Fruit fly (Drosophila melanogaster) whole organism, adult: ENCODE data around the gene CG17681.

Experiments used
- CG11617 ChIP-seq: fragments of 200-800 bp; sonication (Bioruptor generic); optimal IDR thresholded peaks from 2 replicates; lab custom pipeline; 2017; ENCODE audit warnings: mild to moderate bottlenecking, missing biosample characterization, missing genetic modification reagents, missing genetic modification characterization
- CG12768 ChIP-seq: fragments of 200-800 bp; sonication (Bioruptor generic); optimal IDR thresholded peaks from 2 replicates; lab custom pipeline; 2017; ENCODE audit warnings: missing biosample characterization, missing genetic modification characterization, mild to moderate bottlenecking, moderate library complexity, missing genetic modification reagents
- CG14711 ChIP-seq: fragments of 200-800 bp; sonication (Bioruptor generic); optimal IDR thresholded peaks from 2 replicates; lab custom pipeline; 2018; ENCODE audit warnings: missing biosample characterization, mild to moderate bottlenecking, missing genetic modification characterization, moderate library complexity
- CG1620 ChIP-seq: fragments of 200-800 bp; sonication (Bioruptor generic); optimal IDR thresholded peaks from 2 replicates; lab custom pipeline; 2016; ENCODE audit warnings: missing biosample characterization, missing genetic modification characterization
- CG33017 ChIP-seq: fragments of 200-800 bp; sonication (Bioruptor generic); optimal IDR thresholded peaks from 2 replicates; lab custom pipeline; 2018; ENCODE audit warnings: missing biosample characterization, mild to moderate bottlenecking, missing genetic modification characterization, moderate library complexity
- CG5204 ChIP-seq: fragments of 200-800 bp; sonication (Bioruptor generic); optimal IDR thresholded peaks from 2 replicates; lab custom pipeline; 2016; ENCODE audit warnings: missing biosample characterization, missing genetic modification characterization
- CG7045 ChIP-seq: fragments of 200-800 bp; sonication (Bioruptor generic); optimal IDR thresholded peaks from 2 replicates; lab custom pipeline; 2017; ENCODE audit warnings: missing biosample characterization, mild to moderate bottlenecking, missing genetic modification characterization
- CG7101 ChIP-seq: fragments of 200-800 bp; sonication (Bioruptor generic); optimal IDR thresholded peaks from 2 replicates; lab custom pipeline; 2018; ENCODE audit warnings: missing biosample characterization, mild to moderate bottlenecking, missing genetic modification characterization, moderate library complexity
- Clk ChIP-seq: fragments of 200-800 bp; sonication (Bioruptor generic); optimal IDR thresholded peaks from 2 replicates; lab custom pipeline; 2017; ENCODE audit warnings: missing biosample characterization, missing genetic modification characterization
- Crg-1 ChIP-seq: fragments of 200-800 bp; sonication (Bioruptor generic); optimal IDR thresholded peaks from 2 replicates; lab custom pipeline; 2016; ENCODE audit warnings: missing biosample characterization, missing genetic modification characterization
- Hr96 ChIP-seq: fragments of 200-800 bp; sonication (Bioruptor generic); optimal IDR thresholded peaks from 2 replicates; lab custom pipeline; 2016; ENCODE audit warnings: missing biosample characterization, missing genetic modification characterization
- Mnt ChIP-seq: fragments of 200-800 bp; sonication (Bioruptor generic); optimal IDR thresholded peaks from 2 replicates; lab custom pipeline; 2016; ENCODE audit warnings: missing biosample characterization, mild to moderate bottlenecking, missing genetic modification characterization
- bab1 ChIP-seq: fragments of 200-800 bp; sonication (Bioruptor generic); optimal IDR thresholded peaks from 3 replicates; lab custom pipeline; 2019; ENCODE audit warnings: missing biosample characterization, mild to moderate bottlenecking, missing genetic modification characterization, moderate library complexity
- cic ChIP-seq: fragments of 200-800 bp; sonication (Bioruptor generic); optimal IDR thresholded peaks from 2 replicates; lab custom pipeline; 2017; ENCODE audit warnings: missing biosample characterization, mild to moderate bottlenecking, missing genetic modification characterization, moderate library complexity
- cnc ChIP-seq, 2 experiments: fragments of >200 bp; optimal IDR thresholded peaks; 2 replicates each; lab custom pipeline; 2017
- kay ChIP-seq: fragments of 200-800 bp; sonication (Bioruptor generic); peaks from one replicate; lab custom pipeline; 2016; ENCODE audit warnings: missing biosample characterization, missing genetic modification characterization, borderline replicate concordance
- ovo ChIP-seq: fragments of 200-800 bp; sonication (Bioruptor generic); optimal IDR thresholded peaks from 2 replicates; lab custom pipeline; 2016; ENCODE audit warnings: missing biosample characterization, missing genetic modification characterization
- pad ChIP-seq: fragments of 200-800 bp; sonication (Bioruptor generic); optimal IDR thresholded peaks from 3 replicates; lab custom pipeline; 2017; ENCODE audit warnings: missing biosample characterization, missing genetic modification characterization, mild to moderate bottlenecking, moderate library complexity, missing genetic modification reagents
- tj ChIP-seq: fragments of 200-800 bp; sonication (Bioruptor generic); optimal IDR thresholded peaks from 3 replicates; lab custom pipeline; 2017; ENCODE audit warnings: missing biosample characterization, mild to moderate bottlenecking, missing genetic modification characterization, moderate library complexity
- toe ChIP-seq: fragments of 200-800 bp; sonication (Bioruptor generic); optimal IDR thresholded peaks from 2 replicates; lab custom pipeline; 2016; ENCODE audit warnings: missing biosample characterization, missing genetic modification characterization

CG17681 gene

DNA sequence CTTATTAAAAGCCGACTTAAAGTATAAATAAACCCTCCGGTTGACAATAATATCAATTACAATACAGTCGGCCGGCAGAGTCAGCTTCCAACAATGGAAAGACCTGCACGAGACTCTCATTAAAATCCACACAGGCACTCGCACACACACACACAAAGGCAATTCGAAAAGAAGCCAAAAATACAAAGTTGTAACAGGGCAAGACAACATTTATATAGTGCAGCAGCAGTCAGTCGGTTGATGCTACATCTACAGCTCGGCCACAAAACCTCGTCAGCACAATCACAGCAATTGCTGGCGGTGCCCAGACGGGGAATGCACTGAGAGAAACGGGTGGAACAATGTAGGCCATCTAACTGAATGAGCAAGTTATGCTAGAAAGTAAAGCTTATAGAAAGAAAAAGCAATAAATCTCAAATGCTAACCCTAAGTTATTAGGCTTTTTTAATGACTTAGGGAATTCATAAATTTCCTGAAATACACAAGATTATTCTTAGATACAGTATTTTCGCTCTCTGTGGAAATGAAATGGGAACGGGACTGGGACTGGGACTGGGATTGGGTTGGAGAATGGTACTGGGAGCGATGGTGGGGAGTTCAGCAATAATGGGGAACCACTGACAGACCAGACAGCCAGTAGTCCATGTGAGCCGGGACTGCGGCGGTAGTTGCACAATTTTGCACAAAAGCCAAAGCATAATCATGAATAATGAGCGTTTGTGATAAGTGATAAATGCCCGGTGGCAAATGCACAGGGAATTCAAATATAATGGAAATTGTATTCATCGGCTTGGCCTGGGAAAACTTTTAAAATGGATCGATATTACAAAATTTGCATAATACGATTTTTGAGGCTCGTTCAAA is 31.3 kb upstream of the CG17681 start:
- TF ChIP-seq pad = peak; percentile 58
- TF ChIP-seq Clk (GFP tag; lab: Kevin White, UChicago) = no peak
- TF ChIP-seq CG7101 (tag; lab: Kevin White, UChicago) = peak; percentile 42
- TF ChIP-seq CG14711 (tag; lab: Kevin White, UChicago) = peak; percentile 37
- TF ChIP-seq toe (GFP tag; lab: Kevin White, UChicago) = peak; percentile 36
- TF ChIP-seq Hr96 (GFP tag; lab: Kevin White, UChicago) = peak; percentile 67
- TF ChIP-seq ovo (GFP tag; lab: Kevin White, UChicago) = no peak
- peak; percentile 39 for TF ChIP-seq CG5204 (GFP tag; lab: Kevin White, UChicago)
- TF ChIP-seq kay (GFP tag; lab: Kevin White, UChicago) = no peak
- no peak for TF ChIP-seq CG1620
- peak; percentile 24 for TF ChIP-seq bab1 (GFP tag; lab: Kevin White, UChicago)
- peak; percentile 54 for TF ChIP-seq CG11617
- peak; percentile 55 for TF ChIP-seq CG7045
- no peak for TF ChIP-seq Mnt (GFP tag; lab: Kevin White, UChicago)
- no peak for TF ChIP-seq cic
- TF ChIP-seq cnc (optimal IDR thresholded peaks at IDR 0.05; lab: Kevin White, UChicago) = no peak
- no peak for TF ChIP-seq CG33017 (tag; lab: Kevin White, UChicago)
- no peak for TF ChIP-seq Crg-1 (GFP tag; lab: Kevin White, UChicago)
- TF ChIP-seq tj (GFP tag; lab: Kevin White, UChicago) = peak; percentile 91
- TF ChIP-seq CG12768 (GFP tag; lab: Kevin White, UChicago) = peak; percentile 46

dm6 chr2L:18122231-18122551 is 30.7 kb upstream of the CG17681 start:
- TF ChIP-seq tj (GFP tag; lab: Kevin White, UChicago) (no peak), CG11617 (no peak), CG7101 (tag; lab: Kevin White, UChicago) (no peak), CG33017 (tag; lab: Kevin White, UChicago) (no peak), cnc (optimal IDR thresholded peaks at IDR 0.05; lab: Kevin White, UChicago) (no peak), bab1 (GFP tag; lab: Kevin White, UChicago) (no peak), CG5204 (GFP tag; lab: Kevin White, UChicago) (no peak), toe (GFP tag; lab: Kevin White, UChicago) (no peak), CG12768 (GFP tag; lab: Kevin White, UChicago) (no peak), Clk (GFP tag; lab: Kevin White, UChicago) (no peak), CG7045 (no peak), Crg-1 (GFP tag; lab: Kevin White, UChicago) (no peak), pad (no peak), kay (GFP tag; lab: Kevin White, UChicago) (no peak)

dm6 chr2L:18122920-18123319 is 30.0 kb upstream of the CG17681 start:
- TF ChIP-seq Hr96 (GFP tag; lab: Kevin White, UChicago) (no peak), kay (GFP tag; lab: Kevin White, UChicago) (peak; percentile 76)

DNA sequence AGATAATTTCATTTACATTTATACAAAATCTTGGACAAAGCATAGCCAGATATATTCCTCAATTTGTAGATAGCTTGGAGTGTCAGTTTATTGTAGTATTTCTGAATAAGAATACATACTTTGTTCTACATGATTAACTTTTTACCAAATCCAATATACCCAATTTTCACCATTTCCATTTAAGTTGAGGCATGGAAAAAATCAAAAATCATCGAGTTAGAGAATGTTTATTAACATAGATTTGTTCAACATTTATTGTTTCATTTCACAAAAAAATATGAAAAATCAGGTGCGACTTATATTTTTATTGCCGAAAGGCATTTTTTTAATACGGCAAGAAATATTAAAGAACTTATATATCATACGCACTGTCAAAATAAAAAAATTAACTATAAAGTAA is 27.3 kb upstream of the CG17681 start, which contains the start of gene Grl36b:
Gene Grl36b (minus strand): TSS at position 101 of the 400 bp plus-strand sequence.
- TF ChIP-seq pad (no peak), cic (no peak), Crg-1 (GFP tag; lab: Kevin White, UChicago) (no peak)

- TF ChIP-seq CG5204 (GFP tag; lab: Kevin White, UChicago) (no peak), toe (GFP tag; lab: Kevin White, UChicago) (no peak), cic (no peak), pad (no peak), Mnt (GFP tag; lab: Kevin White, UChicago) (no peak), CG7101 (tag; lab: Kevin White, UChicago) (no peak), kay (GFP tag; lab: Kevin White, UChicago) (no peak), CG33017 (tag; lab: Kevin White, UChicago) (no peak), ovo (GFP tag; lab: Kevin White, UChicago) (no peak), CG12768 (GFP tag; lab: Kevin White, UChicago) (no peak), cnc (optimal IDR thresholded peaks at IDR 0.05; lab: Kevin White, UChicago) (no peak), Clk (GFP tag; lab: Kevin White, UChicago) (no peak), CG14711 (tag; lab: Kevin White, UChicago) (no peak), bab1 (GFP tag; lab: Kevin White, UChicago) (no peak), CG11617 (no peak), CG7045 (no peak), CG1620 (no peak), Crg-1 (GFP tag; lab: Kevin White, UChicago) (no peak), Hr96 (GFP tag; lab: Kevin White, UChicago) (no peak)
Measured at dm6 chr2L:18134615-18135014, 18.3 kb upstream of the CG17681 start.

dm6 chr2L:18136427-18136857 is 16.5 kb upstream of the CG17681 start:
- TF ChIP-seq CG14711 (tag; lab: Kevin White, UChicago) (peak; percentile 25), CG1620 (no peak), Hr96 (GFP tag; lab: Kevin White, UChicago) (peak; percentile 41), CG7045 (peak; percentile 75), cnc (optimal IDR thresholded peaks at IDR 0.05; lab: Kevin White, UChicago) (no peak), CG12768 (GFP tag; lab: Kevin White, UChicago) (peak; percentile 60), CG11617 (peak; percentile 54), CG7101 (tag; lab: Kevin White, UChicago) (peak; percentile 45), kay (GFP tag; lab: Kevin White, UChicago) (peak; percentile 67), Crg-1 (GFP tag; lab: Kevin White, UChicago) (peak; percentile 41), ovo (GFP tag; lab: Kevin White, UChicago) (peak; percentile 28), bab1 (GFP tag; lab: Kevin White, UChicago) (no peak), tj (GFP tag; lab: Kevin White, UChicago) (peak; percentile 5), Clk (GFP tag; lab: Kevin White, UChicago) (peak; percentile 40), CG33017 (tag; lab: Kevin White, UChicago) (peak; percentile 32), cic (peak; percentile 67), CG5204 (GFP tag; lab: Kevin White, UChicago) (peak; percentile 17), toe (GFP tag; lab: Kevin White, UChicago) (no peak), pad (peak; percentile 35), Mnt (GFP tag; lab: Kevin White, UChicago) (peak; percentile 15)
